Worm (Caenorhabditis elegans) whole organism, L3 larva: ENCODE data around the gene C06E1.1.

Source experiments
- ZK546.5 ChIP-seq: sonication (generic microtip); optimal IDR thresholded peaks from 2 replicates; lab custom pipeline; 2017; ENCODE audit warnings: missing biosample characterization, missing genetic modification characterization
- ama-1 ChIP-seq: fragments of 150-350 bp; optimal IDR thresholded peaks from 2 replicates; lab custom pipeline; 2018
- elt-2 ChIP-seq: sonication (generic microtip); optimal IDR thresholded peaks from 2 replicates; lab custom pipeline; 2016; ENCODE audit warnings: missing genetic modification reagents, mild to moderate bottlenecking, missing genetic modification characterization, missing compliant biosample characterization
- fkh-10 ChIP-seq: sonication (generic microtip); optimal IDR thresholded peaks from 2 replicates; lab custom pipeline; 2017; ENCODE audit warnings: missing biosample characterization, missing genetic modification reagents, missing genetic modification characterization
- fos-1 ChIP-seq: fragments of 150-350 bp; optimal IDR thresholded peaks from 2 replicates; lab custom pipeline; 2014; ENCODE audit warnings: missing biosample characterization, missing genetic modification characterization
- lin-15B ChIP-seq: fragments of 150-350 bp; optimal IDR thresholded peaks from 2 replicates; lab custom pipeline; 2014; ENCODE audit warnings: missing biosample characterization, missing genetic modification characterization
- mdl-1 ChIP-seq: fragments of 150-350 bp; optimal IDR thresholded peaks from 2 replicates; lab custom pipeline; 2014; ENCODE audit warnings: missing biosample characterization, missing genetic modification characterization
- nhr-11 ChIP-seq: fragments of 150-350 bp; optimal IDR thresholded peaks from 2 replicates; lab custom pipeline; 2014; ENCODE audit warnings: missing biosample characterization, missing genetic modification characterization
- nhr-12 ChIP-seq: fragments of 150-350 bp; optimal IDR thresholded peaks from 2 replicates; lab custom pipeline; 2014; ENCODE audit warnings: missing biosample characterization, missing genetic modification characterization
- pqm-1 ChIP-seq: fragments of 150-350 bp; optimal IDR thresholded peaks from 2 replicates; lab custom pipeline; 2017; ENCODE audit warnings: missing biosample characterization, missing genetic modification characterization, inconsistent platforms
- sea-2 ChIP-seq: fragments of 150-350 bp; sonication (generic microtip); optimal IDR thresholded peaks from 4 replicates; lab custom pipeline; 2014; ENCODE audit warnings: missing biosample characterization, missing genetic modification reagents, missing genetic modification characterization
- ztf-4 ChIP-seq: fragments of 150-350 bp; optimal IDR thresholded peaks from 2 replicates; lab custom pipeline; 2014; ENCODE audit warnings: missing biosample characterization, missing genetic modification characterization

DNA sequence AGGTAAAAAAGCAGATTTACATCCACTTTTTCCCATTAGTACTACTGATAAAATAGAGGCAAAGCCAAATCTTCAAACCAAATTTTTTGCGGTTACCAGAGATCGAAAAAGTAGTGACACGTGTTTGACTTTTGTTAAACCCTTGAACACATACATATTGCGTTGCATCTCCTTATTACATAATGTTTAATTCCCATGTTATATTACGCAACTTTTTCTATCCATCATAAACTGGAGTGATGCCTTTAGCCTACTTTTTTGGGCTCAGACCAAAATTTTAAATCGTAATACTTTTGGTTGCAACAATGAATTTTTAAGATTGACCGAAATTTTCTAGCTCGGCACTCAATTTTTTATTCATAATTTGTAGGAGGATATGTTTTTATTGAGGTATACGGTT is 16.4 kb downstream of the C06E1.1 start:
- TF ChIP-seq fos-1 (tag; lab: Kevin White, UChicago) (no peak), nhr-12 (tag; lab: Kevin White, UChicago) (no peak), lin-15B (no peak), pqm-1 (no peak), ama-1 (lab: Kevin White, UChicago) (no peak), sea-2 (GFP tag; lab: Kevin White, UChicago) (no peak), mdl-1 (tag; lab: Kevin White, UChicago) (no peak), ztf-4 (tag; lab: Kevin White, UChicago) (no peak), elt-2 (tag; lab: Kevin White, UChicago) (no peak), fkh-10 (GFP tag; lab: Kevin White, UChicago) (no peak), ZK546.5 (tag; lab: Kevin White, UChicago) (no peak), nhr-11 (tag; lab: Kevin White, UChicago) (no peak)
